Worm (Caenorhabditis elegans) whole organism, L4/young adult: ENCODE measurements around the gene cpr-6.

ENCODE experiments used
- W03F9.2 ChIP-seq: fragments of 150-350 bp; optimal IDR thresholded peaks from 2 replicates; lab custom pipeline; 2014; ENCODE audit warnings: missing biosample characterization, missing genetic modification characterization
- him-1 ChIP-seq: sonication (generic microtip); optimal IDR thresholded peaks from 2 replicates; lab custom pipeline; 2016; ENCODE audit warnings: missing genotype, missing genetic modification reagents, missing genetic modification characterization, missing compliant biosample characterization

- TF ChIP-seq W03F9.2 (tag; lab: Kevin White, UChicago) (no peak), him-1 (tag; lab: Kevin White, UChicago) (no peak)
These were observed 46.5 kb upstream of the cpr-6 start for ce11 chrX:6560495-6560894.
